Fruit fly (Drosophila melanogaster): ENCODE results near the gene CG31266.

DNA sequence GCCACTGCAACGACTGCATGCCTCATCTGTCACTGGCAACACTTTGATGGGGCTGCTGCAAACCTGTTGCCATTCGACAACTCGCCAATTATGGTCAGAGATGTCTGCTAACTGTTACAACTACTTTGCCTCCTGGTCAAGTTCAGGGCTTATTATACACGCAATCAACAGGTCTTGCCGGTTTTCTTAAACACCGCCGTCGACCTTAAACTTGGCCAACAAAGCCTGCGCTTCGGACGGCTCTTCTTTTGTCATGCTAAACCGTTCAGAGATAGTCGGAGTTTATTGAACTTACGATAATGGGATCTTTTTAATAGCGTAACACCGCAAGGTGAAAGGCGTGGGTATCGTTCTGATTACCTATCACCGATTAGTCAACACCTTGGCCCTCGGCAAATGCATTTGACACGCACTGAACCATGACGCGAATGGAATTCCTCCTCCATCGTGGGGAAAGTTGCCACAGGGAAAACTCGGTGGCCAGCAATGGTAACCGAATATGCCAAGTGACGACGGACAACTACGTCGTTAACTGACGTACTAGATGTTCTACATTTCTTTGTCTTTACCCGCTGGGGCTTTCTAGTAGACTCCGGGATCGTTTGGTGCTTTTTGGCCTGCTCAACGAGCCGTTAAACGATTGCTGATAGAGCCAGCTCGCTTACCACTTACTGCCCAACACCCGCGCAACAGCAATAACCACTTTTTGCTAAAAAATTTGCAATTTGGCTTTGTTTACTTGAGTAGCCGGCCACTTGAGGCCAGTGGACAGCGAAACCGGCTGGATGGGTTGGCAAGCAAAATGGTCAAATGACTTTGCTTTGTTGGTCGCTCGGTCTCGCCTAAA lies 21.4 kb upstream of the CG31266 start:
- TF ChIP-seq Bdp1 (GFP tag; optimal IDR thresholded peaks at IDR 0.05) (no peak), CG17385 (GFP tag; optimal IDR thresholded peaks at IDR 0.05) (no peak), zfh2 (GFP tag; optimal IDR thresholded peaks at IDR 0.05) (no peak), CG2678 (tag; optimal IDR thresholded peaks at IDR 0.05) (no peak), CG12942 (GFP tag; optimal IDR thresholded peaks at IDR 0.05) (no peak), h (optimal IDR thresholded peaks at IDR 0.05) (no peak), CG9437 (GFP tag; optimal IDR thresholded peaks at IDR 0.05) (no peak), jumu (GFP tag; optimal IDR thresholded peaks at IDR 0.05) (no peak), Ravus (GFP tag; IDR thresholded peaks at IDR 0.05) (no peak), cad (GFP tag; optimal IDR thresholded peaks at IDR 0.05) (no peak), sim (GFP tag; IDR thresholded peaks at IDR 0.05) (no peak), CG12299 (tag; optimal IDR thresholded peaks at IDR 0.05) (no peak), Gug (GFP tag; IDR thresholded peaks at IDR 0.05) (no peak)
